Worm (Caenorhabditis elegans) whole organism, L1 larva: ENCODE results near the gene rig-4.

Experiments
- C34B4.2 ChIP-seq: sonication (generic microtip); optimal IDR thresholded peaks from 2 replicates; lab custom pipeline; 2017; ENCODE audit warnings: mild to moderate bottlenecking, missing genetic modification characterization, missing compliant biosample characterization
- alr-1 ChIP-seq: fragments of 200-800 bp; sonication (Bioruptor generic); optimal IDR thresholded peaks from 2 replicates; lab custom pipeline; 2018; ENCODE audit warnings: borderline replicate concordance, mild to moderate bottlenecking, missing genetic modification characterization, missing compliant biosample characterization
- egl-27 ChIP-seq, 2 experiments: fragments of 150-350 bp in 1 of 2; sonication (generic microtip); optimal IDR thresholded peaks; 3 replicates each; lab custom pipeline; 2017 to 2018; ENCODE audit warnings: missing biosample characterization in 2 of 2, missing genetic modification characterization in 2 of 2, missing genetic modification reagents in 2 of 2
- hlh-4 ChIP-seq: sonication (generic microtip); optimal IDR thresholded peaks from 2 replicates; lab custom pipeline; 2016; ENCODE audit warnings: mild to moderate bottlenecking, missing genetic modification characterization, missing compliant biosample characterization
- lin-15B ChIP-seq: fragments of 150-350 bp; sonication (generic microtip); optimal IDR thresholded peaks from 3 replicates; lab custom pipeline; 2014; ENCODE audit warnings: missing biosample characterization, missing genetic modification characterization
- lsy-2 ChIP-seq, 2 experiments: fragments of 150-350 bp; optimal IDR thresholded peaks; 2 replicates each; lab custom pipeline; 2014; ENCODE audit warnings: missing biosample characterization in 2 of 2, missing genetic modification characterization in 2 of 2
- mep-1 ChIP-seq: fragments of 150-350 bp; optimal IDR thresholded peaks from 2 replicates; lab custom pipeline; 2014; ENCODE audit warnings: missing biosample characterization, missing genetic modification characterization
- snpc-4 ChIP-seq: fragments of 150-350 bp; optimal IDR thresholded peaks from 2 replicates; lab custom pipeline; 2014; ENCODE audit warnings: missing biosample characterization, missing genetic modification characterization

DNA sequence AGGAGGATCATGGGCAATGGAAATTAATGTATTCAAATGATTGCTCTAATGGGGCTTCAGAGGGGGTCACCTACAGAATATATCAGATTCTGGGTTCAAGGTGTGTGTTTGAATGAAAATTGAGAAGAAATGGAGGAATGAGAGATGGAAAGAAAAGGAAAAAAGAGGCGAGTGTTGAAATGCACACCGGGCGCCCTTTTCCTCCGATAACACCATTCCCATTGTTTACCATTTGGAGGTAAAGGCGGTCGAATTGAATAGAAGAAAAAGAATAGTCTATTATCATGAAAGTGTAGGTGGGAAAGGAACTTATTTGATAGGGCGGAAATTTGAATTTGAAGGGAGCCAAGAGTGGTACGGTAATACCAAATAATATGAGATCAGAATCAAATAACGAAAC is 1.5 kb upstream of the rig-4 start:
- TF ChIP-seq C34B4.2: no peak
- no peak for TF ChIP-seq lsy-2 (tag; optimal IDR thresholded peaks at IDR 0.05; lab: Kevin White, UChicago)
- TF ChIP-seq snpc-4 (tag; lab: Kevin White, UChicago): no peak
- TF ChIP-seq mep-1: no peak
- no peak for TF ChIP-seq alr-1 (tag; lab: Kevin White, UChicago)
- no peak for TF ChIP-seq egl-27 (tag; optimal IDR thresholded peaks at IDR 0.05; lab: Kevin White, UChicago)
- TF ChIP-seq hlh-4 (tag; lab: Kevin White, UChicago): no peak
- no peak for TF ChIP-seq lin-15B (tag; lab: Kevin White, UChicago)
